Worm (Caenorhabditis elegans): ENCODE results near the gene C49C3.9.
"Not testable (repeated sequence)": the region's sequence is repeated elsewhere in the genome, so short reads cannot be mapped to it uniquely, and the experiment has no call there.

C49C3.9 gene

DNA sequence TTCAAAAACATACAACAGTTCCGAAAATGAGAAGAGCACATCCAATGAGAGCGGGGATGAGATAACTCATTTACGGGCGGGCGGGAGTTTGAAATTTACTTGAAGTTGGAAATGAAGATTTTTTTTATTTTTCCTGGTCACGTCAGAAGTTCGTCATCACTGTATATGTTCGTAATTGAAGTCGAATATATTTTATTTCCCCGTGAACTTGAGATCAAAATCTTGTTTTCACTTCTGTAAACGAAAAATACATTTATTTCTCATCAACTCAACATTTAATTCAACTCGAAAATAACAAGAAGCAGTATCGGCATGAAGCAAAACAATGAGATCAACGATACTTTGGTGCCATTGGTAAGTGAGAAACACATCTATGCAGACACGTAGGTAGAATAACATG, 25.7 kb downstream of the C49C3.9 start, which contains the start of gene C49C3.20:
Gene C49C3.20, minus strand, starts transcription at position 101 of the 400 bp plus-strand sequence.
- TF ChIP-seq mec-3 (tag; optimal IDR thresholded peaks at IDR 0.05; ENCODE audit: borderline replicate concordance) (no peak), lim-6 (tag; optimal IDR thresholded peaks at IDR 0.05) (no peak), pag-3 (tag; optimal IDR thresholded peaks at IDR 0.05; ENCODE audit: borderline replicate concordance) (no peak), ceh-18 (tag; optimal IDR thresholded peaks at IDR 0.05) (no peak), T23F11.4 (GFP tag; optimal IDR thresholded peaks at IDR 0.05) (no peak), ceh-22 (tag; optimal IDR thresholded peaks at IDR 0.05) (no peak), madf-2 (tag; optimal IDR thresholded peaks at IDR 0.05) (no peak), hlh-30 (tag; optimal IDR thresholded peaks at IDR 0.05; ENCODE audit: insufficient read depth) (no peak), dve-1 (tag; optimal IDR thresholded peaks at IDR 0.05) (no peak), hlh-6 (tag; optimal IDR thresholded peaks at IDR 0.05) (no peak), pha-4 (tag; optimal IDR thresholded peaks at IDR 0.05) (no peak), lin-11 (tag; optimal IDR thresholded peaks at IDR 0.05) (no peak), nhr-11 (tag; optimal IDR thresholded peaks at IDR 0.05) (no peak), fkh-6 (tag; optimal IDR thresholded peaks at IDR 0.05) (no peak), ceh-6 (GFP tag; optimal IDR thresholded peaks at IDR 0.05) (no peak)

DNA sequence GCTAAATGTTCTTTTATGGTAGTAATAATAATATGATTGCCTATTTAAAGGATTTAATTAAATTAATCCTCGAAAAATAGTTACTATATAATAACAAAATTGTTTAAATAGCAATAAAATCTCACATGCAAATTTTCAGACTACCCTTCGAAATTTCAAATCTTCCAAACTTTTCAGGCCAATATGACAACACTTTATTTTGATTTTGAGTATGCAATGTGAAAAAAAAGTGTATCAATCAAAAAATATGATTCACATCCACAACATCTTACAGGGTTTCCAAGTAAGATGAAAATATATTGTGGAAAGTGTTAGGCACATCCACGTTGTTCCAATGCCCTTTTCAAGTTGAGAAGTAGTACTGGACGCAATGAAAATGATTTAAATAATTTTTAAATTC, 30.3 kb downstream of the C49C3.9 start, which contains the start of gene snf-9:
Gene snf-9, plus strand, starts transcription at position 301 of the 400 bp plus-strand sequence.
- TF ChIP-seq tbx-7 (tag; optimal IDR thresholded peaks at IDR 0.05) (no peak), fkh-10 (GFP tag; optimal IDR thresholded peaks at IDR 0.05) (no peak), fax-1 (tag; optimal IDR thresholded peaks at IDR 0.05) (no peak), hlh-15 (tag; optimal IDR thresholded peaks at IDR 0.05) (no peak)

DNA sequence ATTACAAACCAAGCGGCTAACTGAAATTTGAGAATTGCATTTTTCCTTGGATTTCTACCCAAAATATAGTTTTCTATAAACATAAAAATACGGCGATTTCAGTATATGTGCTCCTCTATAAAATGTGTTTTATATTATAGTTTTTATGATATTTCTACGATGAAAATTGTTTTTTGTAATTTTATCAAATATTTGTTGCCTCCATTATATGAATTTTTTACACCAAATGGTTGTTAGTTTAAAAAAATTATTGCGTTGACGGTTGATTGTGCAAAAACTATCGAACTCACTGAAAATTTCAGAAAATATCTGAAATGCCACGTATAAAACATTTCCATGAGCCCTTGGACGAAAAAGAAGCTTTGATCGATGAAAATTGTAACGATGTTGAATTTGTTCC, 33.9 kb downstream of the C49C3.9 start, which contains the start of gene T28F3.9:
Gene T28F3.9, plus strand, starts transcription at position 301 of the 400 bp plus-strand sequence.
- TF ChIP-seq eyg-1 (tag; optimal IDR thresholded peaks at IDR 0.05), result no peak
- TF ChIP-seq pha-4 (tag; optimal IDR thresholded peaks at IDR 0.05), result no peak
- TF ChIP-seq lim-6 (tag; optimal IDR thresholded peaks at IDR 0.05), result no peak
- TF ChIP-seq pqm-1 (tag; optimal IDR thresholded peaks at IDR 0.05), result no peak
- no peak for TF ChIP-seq npax-4 (tag; optimal IDR thresholded peaks at IDR 0.05)
- TF ChIP-seq odd-2 (tag; optimal IDR thresholded peaks at IDR 0.05), result no peak

ce11 chrIV:17307223-17307622, 34.9 kb downstream of the C49C3.9 start, which contains the start of gene T28F3.8:
T28F3.8 (minus strand) TSS chrIV:17307323.
- not testable (repeated sequence) for TF ChIP-seq C08G9.2, nfya-1, ztf-16 (tag; optimal IDR thresholded peaks at IDR 0.05)

ce11 chrIV:17301933-17302332, 40.2 kb downstream of the C49C3.9 start, which contains the start of gene ifta-2:
ifta-2 (minus strand) TSS chrIV:17302033.
- TF ChIP-seq npax-4 (tag; optimal IDR thresholded peaks at IDR 0.05) (no peak), T23F11.4 (GFP tag; optimal IDR thresholded peaks at IDR 0.05) (no peak), Y22D7AL.16 (tag; optimal IDR thresholded peaks at IDR 0.05) (no peak), C38D4.7 (GFP tag; optimal IDR thresholded peaks at IDR 0.05) (no peak), pat-9 (tag; optimal IDR thresholded peaks at IDR 0.05) (no peak), ztf-16 (tag; optimal IDR thresholded peaks at IDR 0.05) (no peak), hlh-15 (tag; optimal IDR thresholded peaks at IDR 0.05) (no peak)

ce11 chrIV:17294489-17294888, 47.6 kb downstream of the C49C3.9 start, which contains the start of gene T28F3.5:
T28F3.5 (plus strand) TSS chrIV:17294789.
- TF ChIP-seq nhr-232 (tag; optimal IDR thresholded peaks at IDR 0.05) (no peak), lim-6 (tag; optimal IDR thresholded peaks at IDR 0.05) (no peak), pros-1 (tag; optimal IDR thresholded peaks at IDR 0.05) (no peak), elt-4 (tag; optimal IDR thresholded peaks at IDR 0.05) (no peak), lin-11 (tag; optimal IDR thresholded peaks at IDR 0.05) (no peak), npax-4 (tag; optimal IDR thresholded peaks at IDR 0.05) (no peak), C38D4.7 (GFP tag; optimal IDR thresholded peaks at IDR 0.05) (no peak)
